Fruit fly (Drosophila melanogaster): ENCODE measurements around the gene 14-3-3epsilon.
A peak's percentile ranks its signal among the peaks of the same experiment; 100 is the strongest.

- TF ChIP-seq CG8478 (optimal IDR thresholded peaks at IDR 0.05) (no peak), CTCF (optimal IDR thresholded peaks at IDR 0.05) (peak; percentile 42)
Measured at dm6 chr3R:18283441-18283840, 41.1 kb downstream of the 14-3-3epsilon start, which contains the start of the genes CG14312 and CG8064.

Measured in S2 (cell line).